Fruit fly (Drosophila melanogaster) whole organism, pupa: ENCODE data around the gene CG4367.

Source experiments
- CG12605 ChIP-seq: fragments of 200-800 bp; sonication (Bioruptor generic); IDR thresholded peaks from 2 replicates; pipeline ENCODE4 v1.3.6; 2022; ENCODE audit warnings: missing biosample characterization, missing genetic modification characterization
- CG15710 ChIP-seq: fragments of 200-800 bp; sonication (Bioruptor generic); optimal IDR thresholded peaks from 2 replicates; lab custom pipeline; 2018; ENCODE audit warnings: missing biosample characterization, mild to moderate bottlenecking, missing genetic modification characterization, moderate library complexity
- CG17806 ChIP-seq: fragments of 200-800 bp; sonication (Bioruptor generic); optimal IDR thresholded peaks from 2 replicates; lab custom pipeline; 2018; ENCODE audit warnings: missing biosample characterization, mild to moderate bottlenecking, missing genetic modification characterization, moderate library complexity
- CG4496 ChIP-seq: fragments of 200-800 bp; sonication (Bioruptor generic); IDR thresholded peaks from 3 replicates; pipeline ENCODE4 v1.3.6; 2022; ENCODE audit warnings: missing biosample characterization, missing genetic modification characterization
- CG8301 ChIP-seq: fragments of 200-800 bp; sonication (Bioruptor generic); optimal IDR thresholded peaks from 2 replicates; lab custom pipeline; 2018; ENCODE audit warnings: missing biosample characterization, mild to moderate bottlenecking, missing genetic modification characterization
- CG9948 ChIP-seq: fragments of 200-800 bp; sonication (Bioruptor generic); optimal IDR thresholded peaks from 2 replicates; lab custom pipeline; 2018; ENCODE audit warnings: missing biosample characterization, mild to moderate bottlenecking, missing genetic modification characterization, moderate library complexity
- D1 ChIP-seq: fragments of 200-800 bp; sonication (Bioruptor generic); optimal IDR thresholded peaks from 2 replicates; lab custom pipeline; 2018; ENCODE audit warnings: missing biosample characterization, mild to moderate bottlenecking, missing genetic modification characterization, moderate library complexity
- EcR ChIP-seq: fragments of 200-800 bp; sonication (Bioruptor generic); optimal IDR thresholded peaks from 3 replicates; lab custom pipeline; 2019; ENCODE audit warnings: missing biosample characterization, missing genetic modification characterization, mild to moderate bottlenecking, moderate library complexity, missing genetic modification reagents
- Pif1A ChIP-seq: fragments of 200-800 bp; sonication (Bioruptor generic); optimal IDR thresholded peaks from 3 replicates; lab custom pipeline; 2016; ENCODE audit warnings: missing biosample characterization, missing genetic modification characterization
- Pif1B ChIP-seq: fragments of 200-800 bp; sonication (Bioruptor generic); optimal IDR thresholded peaks from 3 replicates; lab custom pipeline; 2016; ENCODE audit warnings: missing biosample characterization, missing genetic modification characterization
- Snoo ChIP-seq: fragments of 200-800 bp; sonication (Bioruptor generic); optimal IDR thresholded peaks from 3 replicates; lab custom pipeline; 2017; ENCODE audit warnings: missing biosample characterization, mild to moderate bottlenecking, missing genetic modification characterization, inconsistent platforms
- fd96Ca ChIP-seq: fragments of 200-800 bp; sonication (Bioruptor generic); IDR thresholded peaks from 3 replicates; pipeline ENCODE4 v1.3.6; 2022; ENCODE audit warnings: missing biosample characterization, missing genetic modification characterization
- gl ChIP-seq: fragments of 200-800 bp; sonication (Bioruptor generic); optimal IDR thresholded peaks from 2 replicates; lab custom pipeline; 2018; ENCODE audit warnings: missing biosample characterization, mild to moderate bottlenecking, missing genetic modification characterization
- rn ChIP-seq: fragments of 200-800 bp; sonication (Bioruptor generic); IDR thresholded peaks from 2 replicates; pipeline ENCODE4 v1.3.6; 2022; ENCODE audit warnings: missing biosample characterization, missing genetic modification characterization

- TF ChIP-seq CG9948 (tag; lab: Kevin White, UChicago): peak; percentile 44
- TF ChIP-seq gl (tag; lab: Kevin White, UChicago): no peak
- no peak for TF ChIP-seq D1
- peak; percentile 31 for TF ChIP-seq CG17806 (tag; lab: Kevin White, UChicago)
- no peak for TF ChIP-seq EcR
- no peak for TF ChIP-seq CG12605
- TF ChIP-seq Snoo (tag; lab: Kevin White, UChicago): no peak
- TF ChIP-seq CG15710 (tag; lab: Kevin White, UChicago): peak; percentile 39
- TF ChIP-seq Pif1A (GFP tag; lab: Kevin White, UChicago): no peak
- no peak for TF ChIP-seq CG8301 (tag; lab: Kevin White, UChicago)
- no peak for TF ChIP-seq CG4496 (GFP tag; lab: Robert Waterston, UW)
- TF ChIP-seq fd96Ca (GFP tag; lab: Robert Waterston, UW): no peak
- no peak for TF ChIP-seq rn (GFP tag; lab: Robert Waterston, UW)
- TF ChIP-seq Pif1B (GFP tag; lab: Kevin White, UChicago): no peak
These were observed 13.2 kb downstream of the CG4367 start for dm6 chr3R:20291594-20291993.
